Fruit fly (Drosophila melanogaster) whole organism, embryonic: ENCODE data around the gene BORCS6.

ENCODE experiments used
- Abd-B ChIP-seq: fragments of 200-800 bp; sonication (Bioruptor generic); optimal IDR thresholded peaks from 2 replicates; lab custom pipeline; 2018; ENCODE audit warnings: missing biosample characterization, mild to moderate bottlenecking, missing genetic modification characterization, moderate library complexity
- CG13287 ChIP-seq: fragments of 200-800 bp; sonication (Bioruptor generic); IDR thresholded peaks from 2 replicates; pipeline ENCODE4 v1.3.6; 2022; ENCODE audit warnings: missing biosample characterization, missing genetic modification characterization; ENCODE audit not compliant: partially characterized antibody
- CG16779 ChIP-seq: fragments of 200-800 bp; sonication (Bioruptor generic); IDR thresholded peaks from 2 replicates; pipeline ENCODE4 v1.3.6; 2022; ENCODE audit warnings: missing biosample characterization, missing genetic modification characterization
- CG16815 ChIP-seq: fragments of 200-800 bp; sonication (Bioruptor generic); optimal IDR thresholded peaks from 3 replicates; lab custom pipeline; 2017; ENCODE audit warnings: missing biosample characterization, mild to moderate bottlenecking, missing genetic modification characterization
- CG18764 ChIP-seq: fragments of 200-800 bp; sonication (Bioruptor generic); optimal IDR thresholded peaks from 3 replicates; lab custom pipeline; 2016; ENCODE audit warnings: missing biosample characterization, missing genetic modification characterization
- CG30403 ChIP-seq: fragments of 200-800 bp; sonication (Bioruptor generic); optimal IDR thresholded peaks from 3 replicates; lab custom pipeline; 2016; ENCODE audit warnings: missing biosample characterization, missing genetic modification characterization
- CG33213 ChIP-seq: fragments of 200-800 bp; sonication (Bioruptor generic); optimal IDR thresholded peaks from 3 replicates; lab custom pipeline; 2016; ENCODE audit warnings: missing biosample characterization, missing genetic modification characterization
- CG6689 ChIP-seq: fragments of 200-800 bp; sonication (Bioruptor generic); IDR thresholded peaks from 2 replicates; pipeline ENCODE4 v1.3.6; 2022; ENCODE audit warnings: missing biosample characterization, missing genetic modification characterization
- CG7928 ChIP-seq: fragments of 200-800 bp; sonication (Bioruptor generic); optimal IDR thresholded peaks from 2 replicates; lab custom pipeline; 2017; ENCODE audit warnings: missing biosample characterization, mild to moderate bottlenecking, missing genetic modification characterization
- CG9609 ChIP-seq: fragments of 200-800 bp; sonication (Bioruptor generic); optimal IDR thresholded peaks from 3 replicates; lab custom pipeline; 2016; ENCODE audit warnings: missing biosample characterization, missing genetic modification characterization
- D19A ChIP-seq: fragments of 200-800 bp; optimal IDR thresholded peaks from 3 replicates; lab custom pipeline; 2019; ENCODE audit warnings: missing biosample characterization, mild to moderate bottlenecking, missing genetic modification characterization, moderate library complexity
- E2f1 ChIP-seq: fragments of 200-800 bp; sonication (Bioruptor generic); IDR thresholded peaks from 2 replicates; pipeline ENCODE4 v1.3.6; 2022; ENCODE audit warnings: missing biosample characterization, missing genetic modification characterization
- Eip74EF ChIP-seq, 2 experiments: fragments of 200-800 bp in 1 of 2; fragments of >200 bp in 1 of 2; sonication (Bioruptor generic) in 1 of 2; optimal IDR thresholded peaks; 2 replicates each; lab custom pipeline; 2017 to 2019; ENCODE audit warnings: missing biosample characterization in 2 of 2, missing genetic modification characterization in 2 of 2, mild to moderate bottlenecking in 1 of 2, moderate library complexity in 1 of 2
- Ets65A ChIP-seq: fragments of 200-800 bp; sonication (Bioruptor generic); peaks from one replicate; lab custom pipeline; 2016; ENCODE audit warnings: missing biosample characterization, missing genetic modification characterization
- GATAe ChIP-seq: fragments of 200-800 bp; sonication (Bioruptor generic); conservative IDR thresholded peaks from 2 replicates; pipeline ENCODE4 v1.3.6; 2022; ENCODE audit warnings: missing biosample characterization, missing genetic modification characterization
- NC2β ChIP-seq: fragments of 200-800 bp; sonication (Bioruptor generic); optimal IDR thresholded peaks from 2 replicates; lab custom pipeline; 2016; ENCODE audit warnings: missing biosample characterization, missing genetic modification characterization
- NK7.1 ChIP-seq: fragments of 200-800 bp; sonication (Bioruptor generic); optimal IDR thresholded peaks from 3 replicates; lab custom pipeline; 2016; ENCODE audit warnings: missing biosample characterization, missing genetic modification characterization
- Side ChIP-seq: fragments of 200-800 bp; sonication (Bioruptor generic); optimal IDR thresholded peaks from 2 replicates; lab custom pipeline; 2016; ENCODE audit warnings: missing biosample characterization, missing genetic modification characterization
- Spps ChIP-seq: fragments of 200-800 bp; sonication (Bioruptor generic); optimal IDR thresholded peaks from 2 replicates; lab custom pipeline; 2018; ENCODE audit warnings: missing biosample characterization, mild to moderate bottlenecking, missing genetic modification characterization
- az2 ChIP-seq: fragments of 200-800 bp; sonication (Bioruptor generic); optimal IDR thresholded peaks from 3 replicates; lab custom pipeline; 2016; ENCODE audit warnings: missing biosample characterization, missing genetic modification characterization
- bigmax ChIP-seq: fragments of 200-800 bp; sonication (Bioruptor generic); optimal IDR thresholded peaks from 2 replicates; lab custom pipeline; 2018; ENCODE audit warnings: missing biosample characterization, mild to moderate bottlenecking, missing genetic modification characterization
- cg ChIP-seq: fragments of 200-800 bp; sonication (Bioruptor generic); optimal IDR thresholded peaks from 3 replicates; lab custom pipeline; 2019; ENCODE audit warnings: missing biosample characterization, mild to moderate bottlenecking, missing genetic modification characterization, moderate library complexity
- chinmo ChIP-seq: fragments of 200-800 bp; sonication (Bioruptor generic); IDR thresholded peaks from 4 replicates; pipeline ENCODE4 v1.3.6; 2022; ENCODE audit warnings: missing biosample characterization, missing genetic modification characterization; ENCODE audit not compliant: partially characterized antibody
- da ChIP-seq: fragments of 200-800 bp; sonication (Bioruptor generic); optimal IDR thresholded peaks from 2 replicates; lab custom pipeline; 2016; ENCODE audit warnings: missing biosample characterization, missing genetic modification characterization
- dysf ChIP-seq: fragments of 200-800 bp; sonication (Bioruptor generic); IDR thresholded peaks from 3 replicates; pipeline ENCODE4 v1.3.6; 2022; ENCODE audit warnings: missing biosample characterization, missing genetic modification characterization
- eyg ChIP-seq: fragments of 200-800 bp; sonication (Bioruptor generic); optimal IDR thresholded peaks from 3 replicates; lab custom pipeline; 2016; ENCODE audit warnings: missing biosample characterization, missing genetic modification characterization
- fd3F ChIP-seq: fragments of 200-800 bp; sonication (Bioruptor generic); optimal IDR thresholded peaks from 2 replicates; lab custom pipeline; 2018; ENCODE audit warnings: missing biosample characterization, mild to moderate bottlenecking, missing genetic modification characterization, moderate library complexity
- gem ChIP-seq: fragments of 200-800 bp; sonication (Bioruptor generic); optimal IDR thresholded peaks from 2 replicates; lab custom pipeline; 2019; ENCODE audit warnings: missing biosample characterization, mild to moderate bottlenecking, missing genetic modification characterization, moderate library complexity
- lov ChIP-seq, 2 experiments: fragments of 200-800 bp in 1 of 2; fragments of >200 bp in 1 of 2; sonication (Bioruptor generic) in 1 of 2; IDR thresholded peaks in 1 of 2; optimal IDR thresholded peaks in 1 of 2; 2 replicates in 1 of 2; 3 replicates in 1 of 2; pipeline versions ENCODE4 v1.3.6 to Lab custom; 2017 to 2022; ENCODE audit warnings: missing biosample characterization in 1 of 2, missing genetic modification characterization in 1 of 2
- onecut ChIP-seq: fragments of 200-800 bp; sonication (Bioruptor generic); IDR thresholded peaks from 2 replicates; pipeline ENCODE4 v1.3.6; 2022; ENCODE audit warnings: missing biosample characterization, missing genetic modification characterization
- pfk ChIP-seq: fragments of 200-800 bp; sonication (Bioruptor generic); optimal IDR thresholded peaks from 2 replicates; lab custom pipeline; 2018; ENCODE audit warnings: missing biosample characterization, mild to moderate bottlenecking, missing genetic modification characterization, moderate library complexity
- schlank ChIP-seq: fragments of 200-800 bp; sonication (Bioruptor generic); optimal IDR thresholded peaks from 2 replicates; lab custom pipeline; 2018; ENCODE audit warnings: missing biosample characterization, mild to moderate bottlenecking, missing genetic modification characterization
- sna ChIP-seq: fragments of 200-800 bp; sonication (Bioruptor generic); IDR thresholded peaks from 2 replicates; pipeline ENCODE4 v1.3.6; 2022; ENCODE audit warnings: missing biosample characterization, missing genetic modification characterization; ENCODE audit not compliant: partially characterized antibody
- stwl ChIP-seq: fragments of 200-800 bp; sonication (Bioruptor generic); optimal IDR thresholded peaks from 3 replicates; lab custom pipeline; 2018; ENCODE audit warnings: missing biosample characterization, mild to moderate bottlenecking, missing genetic modification characterization, moderate library complexity
- z ChIP-seq: fragments of 200-800 bp; sonication (Bioruptor generic); IDR thresholded peaks from 3 replicates; pipeline ENCODE4 v1.3.6; 2022; ENCODE audit warnings: missing biosample characterization, missing genetic modification characterization
- zfh1 ChIP-seq: fragments of 200-800 bp; sonication (Bioruptor generic); IDR thresholded peaks from 3 replicates; pipeline ENCODE4 v1.3.6; 2022; ENCODE audit warnings: missing biosample characterization, missing genetic modification characterization
- zfh2 ChIP-seq: fragments of 200-800 bp; sonication (Bioruptor generic); optimal IDR thresholded peaks from 2 replicates; lab custom pipeline; 2016; ENCODE audit warnings: missing biosample characterization, missing genetic modification characterization

Gene BORCS6

DNA sequence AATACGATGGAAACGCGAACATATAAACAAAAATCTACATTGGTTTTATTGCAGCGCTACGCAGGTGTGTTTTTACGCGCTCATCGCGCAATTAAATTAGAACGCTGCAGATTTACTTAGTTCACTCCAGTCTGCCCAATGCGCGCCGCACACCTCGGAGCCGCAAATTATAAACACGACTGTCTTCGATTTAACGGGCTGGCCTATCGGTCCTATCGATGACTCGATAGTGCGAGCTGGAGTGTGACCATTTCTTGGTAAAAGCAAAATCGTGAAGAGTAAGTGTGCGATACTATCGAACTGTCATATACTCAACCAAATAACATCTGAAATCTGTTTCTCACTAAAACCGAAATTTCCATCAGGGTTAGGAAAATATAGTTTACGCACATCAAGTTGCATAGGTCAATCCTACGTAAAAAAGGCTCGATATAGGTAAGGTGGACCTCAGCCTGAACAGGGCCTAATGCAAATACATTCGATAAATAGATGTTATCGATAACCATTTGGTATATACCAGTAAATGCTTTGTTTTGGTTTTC is at the start of gene BORCS6, which contains the start of gene klar (continued):
- TF ChIP-seq stwl: peak; percentile 90
- no peak for TF ChIP-seq fd3F
- no peak for TF ChIP-seq CG16779 (GFP tag; lab: Robert Waterston, UW)
- no peak for TF ChIP-seq GATAe
- peak; percentile 93 for TF ChIP-seq CG33213
- TF ChIP-seq zfh1 (GFP tag; lab: Robert Waterston, UW): peak; percentile 20; the same call in 1 of the 3 replicates
- peak; percentile 73 for TF ChIP-seq CG9609
- peak; percentile 37 for TF ChIP-seq eyg (GFP tag; lab: Kevin White, UChicago)
- peak; percentile 98 for TF ChIP-seq sna
- peak; percentile 56 for TF ChIP-seq NC2β (GFP tag; lab: Kevin White, UChicago)
- TF ChIP-seq E2f1 (GFP tag; lab: Robert Waterston, UW): no peak; the same call in 1 of the 2 replicates
- no peak for TF ChIP-seq Ets65A
- no peak for TF ChIP-seq CG16815
- peak; percentile 77 for TF ChIP-seq zfh2 (GFP tag; lab: Kevin White, UChicago)
- TF ChIP-seq Abd-B (GFP tag; lab: Kevin White, UChicago): peak; percentile 60
- TF ChIP-seq CG6689 (GFP tag; lab: Robert Waterston, UW): no peak
- TF ChIP-seq CG7928: no peak
- TF ChIP-seq dysf (GFP tag; lab: Robert Waterston, UW): peak; percentile 42; the same call in 1 of the 3 replicates
- peak; percentile 54 for TF ChIP-seq onecut (GFP tag; lab: Robert Waterston, UW)
- TF ChIP-seq CG30403: peak; percentile 74
- TF ChIP-seq cg (GFP tag; lab: Kevin White, UChicago): no peak
- no peak for TF ChIP-seq z
- TF ChIP-seq CG13287 (GFP tag; lab: Robert Waterston, UW): peak; percentile 99
- no peak for TF ChIP-seq pfk (GFP tag; lab: Kevin White, UChicago)
- TF ChIP-seq Side (GFP tag; lab: Kevin White, UChicago): peak; percentile 54
- TF ChIP-seq schlank (tag; lab: Kevin White, UChicago): peak; percentile 34
- TF ChIP-seq gem: peak; percentile 66
- TF ChIP-seq da: peak; percentile 28
- no peak for TF ChIP-seq bigmax (GFP tag; lab: Kevin White, UChicago)
- TF ChIP-seq Eip74EF (GFP tag; optimal IDR thresholded peaks at IDR 0.05; lab: Kevin White, UChicago): no peak
- no peak for TF ChIP-seq lov (optimal IDR thresholded peaks at IDR 0.05; lab: Kevin White, UChicago)
- no peak for TF ChIP-seq lov (GFP tag; IDR thresholded peaks at IDR 0.05; lab: Robert Waterston, UW)

DNA sequence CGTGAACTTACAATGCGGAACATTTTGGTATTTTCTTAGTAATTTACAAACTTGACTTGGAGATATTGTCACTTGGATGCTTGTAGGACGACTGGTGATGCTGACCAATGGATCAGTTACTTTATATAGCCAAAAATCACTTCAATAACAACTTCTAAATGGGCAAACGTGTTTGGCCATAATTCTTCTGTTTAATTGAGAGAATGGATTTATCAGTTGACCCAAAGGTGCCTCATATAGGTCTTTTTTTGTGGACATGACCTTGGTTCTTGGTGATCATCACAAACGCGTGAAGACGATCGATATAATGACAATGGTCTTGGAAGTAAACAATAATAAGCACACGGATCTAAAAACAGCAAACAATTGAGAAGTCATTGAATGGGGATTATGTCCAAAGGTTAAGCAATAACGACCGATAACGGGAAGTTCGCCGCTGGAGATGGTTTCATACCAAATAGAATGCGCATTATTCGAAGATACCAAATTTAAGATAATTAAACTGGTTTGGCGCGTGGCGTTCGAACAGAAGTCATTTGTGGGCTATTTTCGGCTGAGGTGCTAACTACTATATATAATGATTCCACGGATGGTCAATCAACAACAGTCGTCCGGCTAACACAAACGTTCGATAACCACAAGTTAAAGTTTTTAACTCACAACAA is 40.2 kb upstream of the BORCS6 start, which contains the start of the genes CG34267 and CG34268:
CG34267 (minus strand) TSS at position 101 of the 665 bp plus-strand sequence.
CG34268 (plus strand) TSS at position 615 of the 665 bp plus-strand sequence.
- no peak for TF ChIP-seq az2 (GFP tag; lab: Kevin White, UChicago)
- no peak for TF ChIP-seq Spps
- 0 out of 4 replicates have a peak, but pooled peaks have one; percentile 32 for TF ChIP-seq chinmo (GFP tag; lab: Robert Waterston, UW)
- TF ChIP-seq D19A: no peak
- TF ChIP-seq CG18764 (GFP tag; lab: Kevin White, UChicago): no peak
- TF ChIP-seq NK7.1: no peak
- TF ChIP-seq, all 482 proteins: peak for 1
